Worm (Caenorhabditis elegans) whole organism, mixed stage, embryonic: Measurements from ENCODE around the gene B0273.1.
"Not testable (repeated sequence)": the region's sequence is repeated elsewhere in the genome, so short reads cannot be mapped to it uniquely, and the experiment has no call there.

ENCODE experiments used
- M03D4.4 ChIP-seq: sonication (generic microtip); optimal IDR thresholded peaks from 2 replicates; lab custom pipeline; 2017; ENCODE audit warnings: mild to moderate bottlenecking, missing genetic modification characterization, missing compliant biosample characterization
- bed-3 ChIP-seq: fragments of 200-800 bp; sonication (Bioruptor generic); optimal IDR thresholded peaks from 3 replicates; lab custom pipeline; 2018; ENCODE audit warnings: mild to moderate bottlenecking, missing genetic modification characterization, moderate library complexity, missing compliant biosample characterization
- blmp-1 ChIP-seq: fragments of 150-350 bp; optimal IDR thresholded peaks from 2 replicates; lab custom pipeline; 2014; ENCODE audit warnings: missing biosample characterization, missing genetic modification characterization
- ceh-43 ChIP-seq: fragments of 200-800 bp; sonication (Bioruptor generic); optimal IDR thresholded peaks from 2 replicates; lab custom pipeline; 2018; ENCODE audit warnings: mild to moderate bottlenecking, missing genetic modification characterization, moderate library complexity, missing compliant biosample characterization
- ceh-83 ChIP-seq: fragments of 200-800 bp; sonication (Bioruptor generic); optimal IDR thresholded peaks from 2 replicates; lab custom pipeline; 2018; ENCODE audit warnings: mild to moderate bottlenecking, missing genetic modification characterization, missing compliant biosample characterization
- cnd-1 ChIP-seq: fragments of 200-800 bp; sonication (Bioruptor generic); optimal IDR thresholded peaks from 2 replicates; lab custom pipeline; 2018; ENCODE audit warnings: mild to moderate bottlenecking, missing genetic modification characterization, missing compliant biosample characterization
- elt-1 ChIP-seq: sonication (generic microtip); optimal IDR thresholded peaks from 2 replicates; lab custom pipeline; 2017; ENCODE audit warnings: missing genetic modification characterization, mild to moderate bottlenecking, missing compliant biosample characterization, antibody characterized with exemption, moderate library complexity, borderline replicate concordance; ENCODE audit not compliant: insufficient read depth
- elt-3 ChIP-seq: fragments of 150-350 bp; optimal IDR thresholded peaks from 2 replicates; lab custom pipeline; 2014; ENCODE audit warnings: missing biosample characterization, missing genetic modification characterization
- flh-1 ChIP-seq: fragments of 200-800 bp; sonication (Bioruptor generic); optimal IDR thresholded peaks from 2 replicates; lab custom pipeline; 2018; ENCODE audit warnings: mild to moderate bottlenecking, missing genetic modification characterization, moderate library complexity, missing compliant biosample characterization
- ham-2 ChIP-seq: fragments of 200-800 bp; sonication (Bioruptor generic); optimal IDR thresholded peaks from 2 replicates; lab custom pipeline; 2018; ENCODE audit warnings: mild to moderate bottlenecking, missing genetic modification characterization, missing compliant biosample characterization
- hlh-1 ChIP-seq: fragments of 150-350 bp; optimal IDR thresholded peaks from 2 replicates; lab custom pipeline; 2014; ENCODE audit warnings: missing biosample characterization, missing genetic modification reagents, missing genetic modification characterization
- lsy-2 ChIP-seq: fragments of 150-350 bp; optimal IDR thresholded peaks from 2 replicates; lab custom pipeline; 2014; ENCODE audit warnings: missing biosample characterization, missing genetic modification characterization
- mab-5 ChIP-seq: fragments of 150-350 bp; optimal IDR thresholded peaks from 2 replicates; lab custom pipeline; 2014; ENCODE audit warnings: missing biosample characterization, missing genetic modification characterization
- mep-1 ChIP-seq: fragments of 150-350 bp; optimal IDR thresholded peaks from 2 replicates; lab custom pipeline; 2017; ENCODE audit warnings: missing biosample characterization, missing genetic modification reagents, missing genetic modification characterization, inconsistent platforms
- mls-2 ChIP-seq: sonication (generic microtip); optimal IDR thresholded peaks from 2 replicates; lab custom pipeline; 2016; ENCODE audit warnings: mild to moderate bottlenecking, missing genetic modification characterization, moderate library complexity, missing compliant biosample characterization
- nhr-12 ChIP-seq: fragments of 150-350 bp; optimal IDR thresholded peaks from 2 replicates; lab custom pipeline; 2014; ENCODE audit warnings: missing biosample characterization, missing genetic modification characterization
- nhr-237 ChIP-seq: fragments of 150-350 bp; optimal IDR thresholded peaks from 2 replicates; lab custom pipeline; 2014; ENCODE audit warnings: missing biosample characterization, missing genetic modification characterization
- nhr-28 ChIP-seq: fragments of 150-350 bp; optimal IDR thresholded peaks from 2 replicates; lab custom pipeline; 2014; ENCODE audit warnings: missing biosample characterization, missing genetic modification characterization
- nhr-76 ChIP-seq: sonication (generic microtip); optimal IDR thresholded peaks from 2 replicates; lab custom pipeline; 2017; ENCODE audit warnings: missing biosample characterization, missing genetic modification characterization
- pha-4 ChIP-seq: fragments of 150-350 bp; optimal IDR thresholded peaks from 2 replicates; lab custom pipeline; 2018; ENCODE audit warnings: missing biosample characterization, missing genetic modification reagents, missing genetic modification characterization
- sem-2 ChIP-seq: fragments of 200-800 bp; sonication (Bioruptor generic); optimal IDR thresholded peaks from 2 replicates; lab custom pipeline; 2018; ENCODE audit warnings: mild to moderate bottlenecking, missing genetic modification characterization, missing compliant biosample characterization
- snpc-4 ChIP-seq: fragments of 150-350 bp; optimal IDR thresholded peaks from 2 replicates; lab custom pipeline; 2014; ENCODE audit warnings: missing biosample characterization, missing genetic modification characterization
- sptf-1 ChIP-seq: sonication (generic microtip); optimal IDR thresholded peaks from 2 replicates; lab custom pipeline; 2017; ENCODE audit warnings: mild to moderate bottlenecking, missing genetic modification characterization, moderate library complexity, missing compliant biosample characterization
- tbx-8 ChIP-seq: fragments of 200-800 bp; sonication (Bioruptor generic); optimal IDR thresholded peaks from 2 replicates; lab custom pipeline; 2018; ENCODE audit warnings: mild to moderate bottlenecking, missing genetic modification characterization, moderate library complexity, missing compliant biosample characterization
- unc-120 ChIP-seq: sonication (generic microtip); optimal IDR thresholded peaks from 2 replicates; lab custom pipeline; 2017; ENCODE audit warnings: missing genetic modification characterization, missing compliant biosample characterization; ENCODE audit not compliant: poor library complexity, severe bottlenecking
- unc-62 ChIP-seq: fragments of 150-350 bp; optimal IDR thresholded peaks from 2 replicates; lab custom pipeline; 2014; ENCODE audit warnings: missing biosample characterization, missing genetic modification reagents, missing genetic modification characterization

Gene B0273.1

DNA sequence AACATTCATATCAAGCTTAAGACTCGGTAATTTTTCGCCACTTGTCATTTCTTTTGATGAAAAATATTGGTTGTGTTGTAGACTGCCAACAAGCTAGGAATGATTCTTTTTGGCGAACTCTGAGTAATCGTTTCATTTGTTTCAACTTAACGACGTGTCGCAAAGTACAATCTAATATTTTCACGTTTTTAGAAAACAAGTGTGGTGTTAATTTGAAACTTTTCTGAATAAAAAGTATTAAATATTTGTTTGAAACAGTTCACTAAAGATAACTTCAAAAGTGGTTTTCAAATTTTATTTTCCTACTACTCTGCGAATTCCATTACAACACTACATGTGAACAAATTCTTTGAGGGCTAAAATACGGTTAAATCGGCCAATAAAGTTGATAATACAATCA, 17.3 kb upstream of the B0273.1 start, which contains the start of gene T11F8.4:
TSS of gene T11F8.4 (minus strand) at position 101 of the 400 bp plus-strand sequence.
- TF ChIP-seq ham-2 (no peak), elt-1 (tag; lab: Kevin White, UChicago) (no peak), mls-2 (tag; lab: Kevin White, UChicago) (no peak), bed-3 (GFP tag; lab: Kevin White, UChicago) (no peak)

DNA sequence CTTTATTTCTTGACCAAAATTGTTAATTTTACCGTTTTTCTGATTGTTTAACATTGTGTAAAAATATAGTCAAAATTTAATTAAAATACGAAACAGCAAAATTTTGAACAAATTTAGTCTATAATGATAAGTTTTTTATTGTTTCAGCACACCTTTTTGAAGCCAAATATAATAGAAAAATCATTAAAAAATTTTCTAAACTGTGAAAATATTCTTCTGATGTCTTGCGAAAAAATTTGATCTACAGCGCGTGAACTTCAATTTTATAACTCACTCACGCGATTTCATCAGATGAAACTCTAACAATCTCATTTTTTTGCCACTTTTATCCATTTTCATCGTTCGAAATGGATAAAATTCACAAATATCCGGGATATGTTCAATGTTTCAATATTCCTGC, 14.5 kb upstream of the B0273.1 start, which contains the start of gene T11F8.1:
TSS of gene T11F8.1 (plus strand) at position 301 of the 400 bp plus-strand sequence.
- TF ChIP-seq mls-2 (tag; lab: Kevin White, UChicago) = no peak

DNA sequence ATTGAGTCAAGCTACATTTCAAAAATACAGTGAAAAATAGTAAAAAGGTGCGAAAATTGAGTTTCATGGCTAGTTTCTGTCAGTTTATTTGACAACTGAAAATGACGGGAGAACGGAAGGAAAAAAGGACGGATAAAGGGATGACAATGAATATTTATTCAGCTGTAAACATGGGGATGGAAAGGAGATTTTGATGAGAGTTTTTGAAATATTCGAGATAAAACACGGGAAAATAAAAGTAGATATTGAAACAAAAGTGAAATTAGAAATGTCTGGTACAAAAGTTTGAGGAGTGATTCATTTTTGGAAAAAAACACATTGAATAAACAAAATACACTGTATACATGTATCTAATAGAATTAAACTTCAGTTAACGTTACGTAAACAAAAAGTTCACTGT, 11.6 kb upstream of the B0273.1 start, which contains the start of gene T11F8.12:
TSS of gene T11F8.12 (minus strand) at position 101 of the 400 bp plus-strand sequence.
- no peak for TF ChIP-seq pha-4 (tag; lab: Kevin White, UChicago)
- no peak for TF ChIP-seq mab-5 (tag; lab: Kevin White, UChicago)
- no peak for TF ChIP-seq elt-1 (tag; lab: Kevin White, UChicago)
- no peak for TF ChIP-seq sptf-1 (tag; lab: Kevin White, UChicago)
- TF ChIP-seq nhr-12 (tag; lab: Kevin White, UChicago) = no peak
- TF ChIP-seq flh-1 (GFP tag; lab: Kevin White, UChicago) = no peak
- TF ChIP-seq unc-120 (tag; lab: Kevin White, UChicago) = no peak
- TF ChIP-seq mls-2 (tag; lab: Kevin White, UChicago) = no peak
- no peak for TF ChIP-seq lsy-2 (tag; lab: Kevin White, UChicago)
- TF ChIP-seq nhr-28 = no peak
- TF ChIP-seq M03D4.4 (tag; lab: Kevin White, UChicago) = no peak
- no peak for TF ChIP-seq bed-3 (GFP tag; lab: Kevin White, UChicago)
- no peak for TF ChIP-seq elt-3 (tag; lab: Kevin White, UChicago)
- TF ChIP-seq tbx-8 (GFP tag; lab: Kevin White, UChicago) = no peak
- TF ChIP-seq ceh-43 (GFP tag; lab: Kevin White, UChicago) = no peak
- no peak for TF ChIP-seq cnd-1 (tag; lab: Kevin White, UChicago)
- no peak for TF ChIP-seq sem-2 (GFP tag; lab: Kevin White, UChicago)
- no peak for TF ChIP-seq ceh-83 (GFP tag; lab: Kevin White, UChicago)

DNA sequence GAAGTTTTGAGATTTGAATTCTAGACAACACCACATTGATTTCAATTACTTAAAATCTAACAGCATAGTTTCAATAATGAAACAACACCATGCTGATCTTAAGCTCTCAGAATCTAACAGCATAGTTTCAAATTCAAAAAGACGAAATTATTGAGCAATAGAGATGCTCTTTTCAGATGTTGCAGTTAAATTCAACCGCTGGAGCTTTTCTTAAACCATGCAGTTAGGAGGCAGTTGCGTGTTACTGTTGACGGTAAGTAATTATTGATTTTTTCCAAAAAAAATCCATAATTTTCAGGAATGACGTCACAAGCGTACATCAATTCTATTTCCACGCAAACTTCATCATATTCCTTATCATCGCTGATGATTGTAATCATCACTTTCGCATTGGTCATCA, 11.1 kb upstream of the B0273.1 start, which contains the start of gene T11F8.5:
TSS of gene T11F8.5 (plus strand) at position 301 of the 400 bp plus-strand sequence.
- TF ChIP-seq mls-2 (tag; lab: Kevin White, UChicago) (no peak), pha-4 (tag; lab: Kevin White, UChicago) (no peak), snpc-4 (tag; lab: Kevin White, UChicago) (no peak), lsy-2 (tag; lab: Kevin White, UChicago) (no peak), hlh-1 (tag; lab: Kevin White, UChicago) (no peak), bed-3 (GFP tag; lab: Kevin White, UChicago) (no peak), blmp-1 (no peak), unc-62 (GFP tag; lab: Kevin White, UChicago) (no peak)

DNA sequence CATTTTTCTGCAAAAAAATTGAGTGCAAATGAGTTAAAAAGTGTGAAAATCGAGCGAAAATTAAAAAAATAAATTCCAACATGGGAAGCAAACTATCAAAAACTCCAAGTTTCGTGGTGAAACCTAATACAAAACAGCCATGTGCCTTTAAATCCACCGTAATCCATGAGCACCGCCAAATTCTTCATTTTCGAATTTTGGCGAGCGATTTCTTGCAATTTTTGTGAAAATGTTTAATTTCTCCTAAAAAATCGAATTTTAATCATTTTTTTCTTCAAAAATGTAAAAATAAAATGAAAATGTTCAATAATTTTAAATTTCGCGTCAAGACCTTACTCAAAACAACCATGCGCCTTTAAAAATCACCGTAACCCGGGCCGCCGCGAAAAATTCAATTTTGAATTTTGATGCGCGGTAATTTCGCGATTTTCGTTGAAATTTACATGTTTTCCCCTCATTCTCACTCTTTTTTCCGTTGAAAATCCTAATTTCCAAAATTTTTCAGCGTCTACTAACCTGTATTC, 7.5 kb upstream of the B0273.1 start, which contains the start of the genes snpc-3.1 and puf-7:
TSS of gene snpc-3.1 (minus strand) at position 51 of the 524 bp plus-strand sequence.
TSS of gene puf-7 (plus strand) at position 506 of the 524 bp plus-strand sequence.
- not testable (repeated sequence) for TF ChIP-seq unc-120 (tag; lab: Kevin White, UChicago); bed-3 (GFP tag; lab: Kevin White, UChicago); mep-1

DNA sequence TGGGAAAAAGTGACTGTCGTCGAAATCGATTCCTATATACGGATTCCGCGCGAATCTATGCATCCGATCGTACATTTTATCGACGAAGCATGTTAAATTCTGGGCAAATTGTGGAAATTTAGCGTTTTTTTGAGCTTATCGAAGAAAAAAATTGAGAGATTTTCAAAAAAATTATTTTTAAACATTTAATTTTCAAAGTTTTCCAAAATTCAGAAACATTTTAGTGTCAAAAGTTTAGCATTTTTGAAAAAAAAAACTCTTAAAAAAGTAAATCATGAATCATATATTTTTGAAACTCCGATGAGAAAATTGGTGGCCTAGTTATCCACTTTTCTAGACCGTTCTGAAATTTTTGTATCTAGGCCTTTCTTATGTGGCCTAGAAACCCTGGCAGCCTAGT, 2.7 kb upstream of the B0273.1 start, which contains the start of gene B0273.115:
TSS of gene B0273.115 (minus strand) at position 101 of the 400 bp plus-strand sequence.
- TF ChIP-seq nhr-76, nhr-237, elt-3 (tag; lab: Kevin White, UChicago): not testable (repeated sequence)
